Worm (Caenorhabditis elegans) whole organism, L1 larva: ENCODE results near the gene VM106R.1.

Experiments used
- C04F5.9 ChIP-seq: sonication (generic microtip); optimal IDR thresholded peaks from 2 replicates; lab custom pipeline; 2016; ENCODE audit warnings: missing genetic modification characterization, missing compliant biosample characterization
- C16A3.4 ChIP-seq: fragments of 150-350 bp; optimal IDR thresholded peaks from 2 replicates; lab custom pipeline; 2014; ENCODE audit warnings: missing biosample characterization, missing genetic modification characterization
- F16B12.6 ChIP-seq: fragments of 150-350 bp; optimal IDR thresholded peaks from 2 replicates; lab custom pipeline; 2014; ENCODE audit warnings: missing biosample characterization, missing genetic modification characterization
- Y116A8C.19 ChIP-seq: sonication (generic microtip); optimal IDR thresholded peaks from 2 replicates; lab custom pipeline; 2016; ENCODE audit warnings: missing compliant biosample characterization, missing genetic modification characterization, borderline replicate concordance
- aha-1 ChIP-seq: fragments of 150-350 bp; optimal IDR thresholded peaks from 2 replicates; lab custom pipeline; 2014; ENCODE audit warnings: missing biosample characterization, missing genetic modification characterization
- aly-2 ChIP-seq: fragments of 150-350 bp; optimal IDR thresholded peaks from 2 replicates; lab custom pipeline; 2014; ENCODE audit warnings: missing biosample characterization, missing genetic modification characterization
- ama-1 ChIP-seq: fragments of 150-350 bp; optimal IDR thresholded peaks from 2 replicates; lab custom pipeline; 2014
- blmp-1 ChIP-seq: fragments of 150-350 bp; optimal IDR thresholded peaks from 2 replicates; lab custom pipeline; 2014; ENCODE audit warnings: missing biosample characterization, missing genetic modification characterization
- ceh-63 ChIP-seq: fragments of 200-800 bp; sonication (Bioruptor generic); optimal IDR thresholded peaks from 2 replicates; lab custom pipeline; 2018; ENCODE audit warnings: mild to moderate bottlenecking, missing genetic modification characterization, missing compliant biosample characterization
- ceh-8 ChIP-seq: fragments of 200-800 bp; sonication (Bioruptor generic); optimal IDR thresholded peaks from 2 replicates; lab custom pipeline; 2018; ENCODE audit warnings: mild to moderate bottlenecking, missing genetic modification characterization, moderate library complexity, missing compliant biosample characterization
- ceh-82 ChIP-seq, 3 experiments: fragments of 150-350 bp in 1 of 3; sonication (generic microtip) in 2 of 3; optimal IDR thresholded peaks; 2 replicates each; lab custom pipeline; 2014 to 2017; ENCODE audit warnings: missing biosample characterization in 3 of 3, missing genetic modification characterization in 3 of 3
- ceh-90 ChIP-seq: sonication (generic microtip); optimal IDR thresholded peaks from 2 replicates; lab custom pipeline; 2016; ENCODE audit warnings: missing genetic modification characterization, missing compliant biosample characterization
- dpl-1 ChIP-seq, 3 experiments: fragments of 150-350 bp in 2 of 3; sonication (generic microtip) in 1 of 3; optimal IDR thresholded peaks; 2 replicates each; lab custom pipeline; 2014 to 2017; ENCODE audit warnings: missing biosample characterization in 3 of 3, missing genetic modification characterization in 3 of 3, missing genetic modification reagents in 3 of 3
- dsc-1 ChIP-seq: sonication (generic microtip); optimal IDR thresholded peaks from 2 replicates; lab custom pipeline; 2016; ENCODE audit warnings: mild to moderate bottlenecking, missing genetic modification characterization, missing compliant biosample characterization
- efl-1 ChIP-seq, 4 experiments: fragments of 150-350 bp; optimal IDR thresholded peaks in 3 of 4; peaks in 1 of 4; 1 replicate in 1 of 4; 2 replicates in 3 of 4; lab custom pipeline; 2014; ENCODE audit warnings: missing biosample characterization in 2 of 4, missing genetic modification characterization in 2 of 4, missing genetic modification reagents in 2 of 4
- efl-3 ChIP-seq: fragments of 200-800 bp; sonication (Bioruptor generic); optimal IDR thresholded peaks from 2 replicates; lab custom pipeline; 2018; ENCODE audit warnings: mild to moderate bottlenecking, missing genetic modification characterization, missing compliant biosample characterization
- egl-13 ChIP-seq: sonication (generic microtip); optimal IDR thresholded peaks from 2 replicates; lab custom pipeline; 2016; ENCODE audit warnings: missing genotype, missing genetic modification reagents, missing genetic modification characterization, missing compliant biosample characterization
- egl-27 ChIP-seq, 2 experiments: fragments of 150-350 bp in 1 of 2; sonication (generic microtip); optimal IDR thresholded peaks; 3 replicates each; lab custom pipeline; 2017 to 2018; ENCODE audit warnings: missing biosample characterization in 2 of 2, missing genetic modification characterization in 2 of 2, missing genetic modification reagents in 2 of 2
- elt-2 ChIP-seq: sonication (generic microtip); optimal IDR thresholded peaks from 2 replicates; lab custom pipeline; 2016; ENCODE audit warnings: missing genetic modification characterization, mild to moderate bottlenecking, inconsistent platforms, missing compliant biosample characterization, missing genetic modification reagents
- elt-3 ChIP-seq, 6 experiments: fragments of 150-350 bp in 1 of 6; sonication (generic microtip); optimal IDR thresholded peaks; 2 replicates each; lab custom pipeline; 2017 to 2018; ENCODE audit warnings: missing biosample characterization in 6 of 6, missing genetic modification characterization in 6 of 6, inconsistent platforms in 1 of 6
- fkh-10 ChIP-seq: sonication (generic microtip); optimal IDR thresholded peaks from 2 replicates; lab custom pipeline; 2017; ENCODE audit warnings: missing biosample characterization, missing genetic modification reagents, missing genetic modification characterization
- fos-1 ChIP-seq: fragments of 150-350 bp; optimal IDR thresholded peaks from 2 replicates; lab custom pipeline; 2014; ENCODE audit warnings: missing biosample characterization, missing genetic modification characterization
- lin-13 ChIP-seq: fragments of 150-350 bp; optimal IDR thresholded peaks from 2 replicates; lab custom pipeline; 2014; ENCODE audit warnings: missing biosample characterization, missing genetic modification reagents, missing genetic modification characterization
- lin-14 ChIP-seq: fragments of 200-800 bp; sonication (Bioruptor generic); optimal IDR thresholded peaks from 2 replicates; lab custom pipeline; 2018; ENCODE audit warnings: mild to moderate bottlenecking, missing genetic modification characterization, moderate library complexity, missing compliant biosample characterization
- lin-35 ChIP-seq, 2 experiments: fragments of 150-350 bp; optimal IDR thresholded peaks; 2 replicates each; lab custom pipeline; 2014; ENCODE audit warnings: missing biosample characterization in 2 of 2, missing genetic modification characterization in 2 of 2, missing genetic modification reagents in 2 of 2
- lin-39 ChIP-seq: fragments of 150-350 bp; optimal IDR thresholded peaks from 2 replicates; lab custom pipeline; 2014; ENCODE audit warnings: missing biosample characterization, missing genetic modification reagents, missing genetic modification characterization
- mab-9 ChIP-seq: fragments of 200-800 bp; sonication (Bioruptor generic); IDR thresholded peaks from 2 replicates; pipeline ENCODE4 v1.3.6; 2022; ENCODE audit warnings: missing genetic modification reagents, missing genetic modification characterization, missing compliant biosample characterization
- mdl-1 ChIP-seq, 2 experiments: fragments of 150-350 bp; optimal IDR thresholded peaks; 2 replicates each; lab custom pipeline; 2014 to 2017; ENCODE audit warnings: missing biosample characterization in 2 of 2, missing genetic modification characterization in 2 of 2, inconsistent platforms in 1 of 2
- mef-2 ChIP-seq: fragments of 150-350 bp; optimal IDR thresholded peaks from 2 replicates; lab custom pipeline; 2014; ENCODE audit warnings: missing biosample characterization, missing genetic modification characterization
- mep-1 ChIP-seq: fragments of 150-350 bp; optimal IDR thresholded peaks from 2 replicates; lab custom pipeline; 2014; ENCODE audit warnings: missing biosample characterization, missing genetic modification characterization
- nhr-11 ChIP-seq: fragments of 150-350 bp; optimal IDR thresholded peaks from 2 replicates; lab custom pipeline; 2014; ENCODE audit warnings: missing biosample characterization, missing genetic modification characterization
- nhr-19 ChIP-seq: fragments of 200-800 bp; sonication (Bioruptor generic); conservative IDR thresholded peaks from 2 replicates; pipeline ENCODE4 v1.3.6; 2022; ENCODE audit warnings: missing genetic modification characterization, missing compliant biosample characterization
- nhr-20 ChIP-seq: sonication (generic microtip); optimal IDR thresholded peaks from 2 replicates; lab custom pipeline; 2016; ENCODE audit warnings: mild to moderate bottlenecking, missing genetic modification characterization, missing compliant biosample characterization
- nhr-47 ChIP-seq: sonication (generic microtip); optimal IDR thresholded peaks from 2 replicates; lab custom pipeline; 2016; ENCODE audit warnings: mild to moderate bottlenecking, missing genetic modification characterization, moderate library complexity, missing compliant biosample characterization
- nhr-71 ChIP-seq: sonication (generic microtip); optimal IDR thresholded peaks from 2 replicates; lab custom pipeline; 2016; ENCODE audit warnings: mild to moderate bottlenecking, missing genetic modification characterization, moderate library complexity, missing compliant biosample characterization
- nhr-76 ChIP-seq: sonication (generic microtip); optimal IDR thresholded peaks from 2 replicates; lab custom pipeline; 2017; ENCODE audit warnings: missing biosample characterization, missing genetic modification characterization
- nhr-77 ChIP-seq: fragments of 150-350 bp; optimal IDR thresholded peaks from 2 replicates; lab custom pipeline; 2014; ENCODE audit warnings: missing biosample characterization, missing genetic modification characterization
- nhr-85 ChIP-seq: sonication (generic microtip); peaks from one replicate; lab custom pipeline; 2016; ENCODE audit warnings: missing genetic modification characterization, inconsistent platforms, missing compliant biosample characterization
- nhr-90 ChIP-seq: sonication (generic microtip); optimal IDR thresholded peaks from 2 replicates; lab custom pipeline; 2016; ENCODE audit warnings: mild to moderate bottlenecking, missing genetic modification characterization, missing compliant biosample characterization; ENCODE audit not compliant: poor library complexity
- skn-1 ChIP-seq: fragments of 150-350 bp; optimal IDR thresholded peaks from 2 replicates; lab custom pipeline; 2014; ENCODE audit warnings: missing biosample characterization, missing genetic modification characterization
- sox-4 ChIP-seq: sonication (generic microtip); optimal IDR thresholded peaks from 2 replicates; lab custom pipeline; 2016; ENCODE audit warnings: missing genetic modification characterization, missing compliant biosample characterization
- swsn-7 ChIP-seq: sonication (generic microtip); optimal IDR thresholded peaks from 2 replicates; lab custom pipeline; 2016; ENCODE audit warnings: missing genetic modification characterization, missing compliant biosample characterization
- tlp-1 ChIP-seq: fragments of 150-350 bp; optimal IDR thresholded peaks from 2 replicates; lab custom pipeline; 2014; ENCODE audit warnings: missing biosample characterization, missing genetic modification characterization
- unc-30 ChIP-seq: sonication (generic microtip); optimal IDR thresholded peaks from 2 replicates; lab custom pipeline; 2017; ENCODE audit warnings: missing biosample characterization, missing genetic modification characterization
- unc-62 ChIP-seq: fragments of 150-350 bp; optimal IDR thresholded peaks from 2 replicates; lab custom pipeline; 2014; ENCODE audit warnings: missing biosample characterization, missing genetic modification reagents, missing genetic modification characterization
- unc-86 ChIP-seq: sonication (generic microtip); optimal IDR thresholded peaks from 2 replicates; lab custom pipeline; 2016; ENCODE audit warnings: missing genetic modification characterization, missing compliant biosample characterization
- vab-15 ChIP-seq: sonication (generic microtip); optimal IDR thresholded peaks from 2 replicates; lab custom pipeline; 2017; ENCODE audit warnings: missing genotype, mild to moderate bottlenecking, missing genetic modification characterization, missing compliant biosample characterization
- xbp-1 ChIP-seq: sonication (generic microtip); optimal IDR thresholded peaks from 2 replicates; lab custom pipeline; 2016; ENCODE audit warnings: missing genetic modification characterization, missing compliant biosample characterization
- zag-1 ChIP-seq: fragments of 150-350 bp; optimal IDR thresholded peaks from 2 replicates; lab custom pipeline; 2014; ENCODE audit warnings: missing biosample characterization, missing genetic modification characterization

VM106R.1 gene

DNA sequence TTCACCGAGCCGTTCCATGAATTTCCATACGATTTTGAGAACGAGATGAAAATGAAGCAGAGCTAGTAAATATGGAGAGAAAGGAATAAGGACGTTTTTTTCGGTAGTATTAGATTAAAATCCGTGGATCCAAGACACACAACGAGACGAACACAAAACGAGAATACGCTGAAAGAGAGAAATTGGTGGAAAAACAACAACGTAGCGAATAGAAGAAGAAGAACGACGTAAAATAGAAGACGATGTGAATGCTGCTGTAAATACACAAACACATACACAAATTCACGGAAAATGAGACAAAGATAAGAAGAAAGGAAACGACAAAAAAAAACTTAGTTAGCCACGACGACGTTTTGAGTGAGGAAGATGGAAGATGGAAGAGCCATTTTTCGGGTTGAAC lies 5.7 kb upstream of the VM106R.1 start:
- TF ChIP-seq nhr-11 (tag; lab: Kevin White, UChicago) (no peak), efl-3 (GFP tag; lab: Kevin White, UChicago) (no peak), nhr-76 (tag; lab: Kevin White, UChicago) (no peak), blmp-1 (tag; lab: Kevin White, UChicago) (no peak), egl-13 (no peak), C04F5.9 (tag; lab: Kevin White, UChicago) (no peak), unc-30 (tag; lab: Kevin White, UChicago) (no peak), mdl-1 (tag; optimal IDR thresholded peaks at IDR 0.05; lab: Kevin White, UChicago) (no peak), lin-14 (GFP tag; lab: Kevin White, UChicago) (no peak)

DNA sequence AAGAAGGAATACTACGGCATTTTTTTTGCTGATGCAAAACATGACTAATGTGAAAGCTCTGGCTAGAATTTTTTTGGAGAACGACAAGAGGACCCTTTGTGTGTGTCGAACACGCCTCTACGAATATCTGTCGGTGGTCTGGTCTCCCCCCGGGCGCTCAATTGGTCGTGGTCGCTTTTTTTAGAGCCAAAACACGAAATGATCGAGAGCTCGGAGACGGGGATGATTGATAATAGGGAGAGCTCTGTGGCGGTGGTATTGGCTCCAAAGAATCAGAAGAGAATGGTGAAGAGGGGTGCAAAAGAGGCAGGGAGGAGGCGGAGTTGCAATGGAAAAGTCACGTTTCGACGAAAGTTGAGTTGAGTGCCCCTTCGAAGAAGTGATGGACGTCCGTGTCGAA lies 591 bp upstream of the VM106R.1 start:
- no peak for TF ChIP-seq fkh-10 (GFP tag; lab: Kevin White, UChicago)
- no peak for TF ChIP-seq lin-13 (GFP tag; lab: Kevin White, UChicago)
- no peak for TF ChIP-seq unc-62 (GFP tag; lab: Kevin White, UChicago)
- TF ChIP-seq egl-27 (tag; optimal IDR thresholded peaks at IDR 0.05; lab: Kevin White, UChicago), result no peak
- TF ChIP-seq ceh-63, result no peak
- no peak for TF ChIP-seq ceh-90
- no peak for TF ChIP-seq nhr-20 (tag; lab: Kevin White, UChicago)
- no peak for TF ChIP-seq aha-1
- no peak for TF ChIP-seq vab-15 (tag; lab: Kevin White, UChicago)
- TF ChIP-seq skn-1, result no peak
- TF ChIP-seq Y116A8C.19 (tag; lab: Kevin White, UChicago), result no peak
- no peak for TF ChIP-seq lin-39 (tag; lab: Kevin White, UChicago)
- no peak for TF ChIP-seq mef-2 (tag; lab: Kevin White, UChicago)

DNA sequence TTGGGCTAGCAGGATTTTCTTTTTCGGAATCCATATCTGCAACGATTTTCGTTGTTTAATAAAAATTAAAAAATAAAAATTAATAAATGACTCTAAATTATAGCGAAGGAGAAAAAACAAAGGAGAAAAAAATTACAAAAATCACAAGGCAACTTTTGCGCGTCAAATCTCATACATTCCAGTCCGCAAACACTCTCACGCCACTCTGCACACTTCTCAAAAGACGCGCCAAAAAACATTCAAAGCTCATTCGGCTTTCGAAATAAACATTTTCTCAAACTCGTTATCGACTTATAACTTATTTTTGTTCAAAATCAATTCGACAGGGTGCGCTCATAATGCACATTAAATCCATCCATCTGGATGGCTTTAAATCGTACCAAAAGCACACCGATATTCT lies 4.9 kb downstream of the VM106R.1 start, which contains the start of the genes R06F6.12 and mix-1:
Gene R06F6.12, minus strand, starts transcription at position 36 of the 400 bp plus-strand sequence.
Gene mix-1, plus strand, starts transcription at position 201 of the 400 bp plus-strand sequence.
- TF ChIP-seq nhr-90 (tag; lab: Kevin White, UChicago), result peak; percentile 18
- TF ChIP-seq tlp-1 (tag; lab: Kevin White, UChicago), result no peak
- peak; percentile 0 for TF ChIP-seq fos-1 (tag; lab: Kevin White, UChicago)
- peak; percentile 55 for TF ChIP-seq C16A3.4 (tag; lab: Kevin White, UChicago)
- peak; percentile 98 for TF ChIP-seq F16B12.6 (tag; lab: Kevin White, UChicago)
- TF ChIP-seq mab-9 (GFP tag; lab: Robert Waterston, UW), result no peak
- TF ChIP-seq sox-4 (tag; lab: Kevin White, UChicago), result no peak
- TF ChIP-seq ceh-82 (tag; optimal IDR thresholded peaks at IDR 0.05; lab: Kevin White, UChicago), result peak; percentile 49 to 60 (median 50)
- TF ChIP-seq lin-14 (GFP tag; lab: Kevin White, UChicago), result peak; percentile 42
- TF ChIP-seq skn-1, result peak; percentile 25
- TF ChIP-seq unc-86 (tag; lab: Kevin White, UChicago), result peak; percentile 24
- peak; percentile 75 for TF ChIP-seq nhr-47 (tag; lab: Kevin White, UChicago)
- no peak for TF ChIP-seq ceh-8 (GFP tag; lab: Kevin White, UChicago)
- TF ChIP-seq dpl-1 (GFP tag; optimal IDR thresholded peaks at IDR 0.05; lab: Kevin White, UChicago), result peak; percentile 84 to 89 (median 89)
- no peak for TF ChIP-seq nhr-77 (tag; lab: Kevin White, UChicago)
- TF ChIP-seq unc-62 (GFP tag; lab: Kevin White, UChicago), result no peak
- peak; percentile 78 for TF ChIP-seq C04F5.9 (tag; lab: Kevin White, UChicago)
- no peak for TF ChIP-seq ama-1
- peak; percentile 49 for TF ChIP-seq lin-13 (GFP tag; lab: Kevin White, UChicago)
- peak; percentile 70 for TF ChIP-seq nhr-85 (tag; lab: Kevin White, UChicago)
- peak; percentile 79 to 92 for TF ChIP-seq lin-35 (GFP tag; optimal IDR thresholded peaks at IDR 0.05; lab: Kevin White, UChicago)
- peak; percentile 73 for TF ChIP-seq nhr-71
- TF ChIP-seq efl-3 (GFP tag; lab: Kevin White, UChicago), result no peak
- TF ChIP-seq xbp-1 (tag; lab: Kevin White, UChicago), result peak; percentile 47
- TF ChIP-seq zag-1 (tag; lab: Kevin White, UChicago), result no peak
- no peak for TF ChIP-seq elt-2 (tag; lab: Kevin White, UChicago)
- TF ChIP-seq blmp-1 (tag; lab: Kevin White, UChicago), result peak; percentile 53
- peak; percentile 50 for TF ChIP-seq dsc-1 (tag; lab: Kevin White, UChicago)
- peak; percentile 80 to 89 for TF ChIP-seq efl-1 (optimal IDR thresholded peaks at IDR 0.05; lab: Kevin White, UChicago)
- peak; percentile 86 to 98 for TF ChIP-seq efl-1 (GFP tag; optimal IDR thresholded peaks at IDR 0.05 in 1 of 2; lab: Kevin White, UChicago)
- TF ChIP-seq nhr-19 (GFP tag; lab: Robert Waterston, UW), result peak; percentile 37; the same call in 1 of the 2 replicates
- peak; percentile 36 for TF ChIP-seq aly-2 (tag; lab: Kevin White, UChicago)
- peak; percentile 46 for TF ChIP-seq nhr-20 (tag; lab: Kevin White, UChicago)
- peak; percentile 52 for TF ChIP-seq swsn-7 (tag; lab: Kevin White, UChicago)
- peak in 1 of 2 experiments; percentile 35 for TF ChIP-seq mdl-1 (tag; optimal IDR thresholded peaks at IDR 0.05; lab: Kevin White, UChicago)
- peak in 1 of 6 experiments; percentile 15 for TF ChIP-seq elt-3 (tag; optimal IDR thresholded peaks at IDR 0.05; lab: Kevin White, UChicago)
- TF ChIP-seq mep-1 (tag; lab: Kevin White, UChicago), result peak; percentile 86
